Fruit fly (Drosophila melanogaster) whole organism, embryonic: ENCODE data around the gene CG8149.

ENCODE experiments used
- Antp ChIP-seq: fragments of 200-800 bp; sonication (Bioruptor generic); optimal IDR thresholded peaks from 3 replicates; lab custom pipeline; 2016; ENCODE audit warnings: missing biosample characterization, missing genetic modification characterization
- CG11456 ChIP-seq: fragments of 200-800 bp; sonication (Bioruptor generic); IDR thresholded peaks from 3 replicates; pipeline ENCODE4 v1.3.6; 2022; ENCODE audit warnings: missing biosample characterization, missing genetic modification characterization
- CG12071 ChIP-seq: fragments of 200-800 bp; sonication (Bioruptor generic); optimal IDR thresholded peaks from 3 replicates; lab custom pipeline; 2018; ENCODE audit warnings: missing biosample characterization, mild to moderate bottlenecking, missing genetic modification characterization
- CG12155 ChIP-seq: fragments of 200-800 bp; sonication (Bioruptor generic); optimal IDR thresholded peaks from 3 replicates; lab custom pipeline; 2016; ENCODE audit warnings: missing biosample characterization, missing genetic modification characterization
- CG12659 ChIP-seq: fragments of 200-800 bp; sonication (Bioruptor generic); optimal IDR thresholded peaks from 3 replicates; lab custom pipeline; 2017; ENCODE audit warnings: mild to moderate bottlenecking, missing biosample characterization, missing genetic modification reagents, missing genetic modification characterization
- CG14965 ChIP-seq: fragments of 200-800 bp; sonication (Bioruptor generic); optimal IDR thresholded peaks from 2 replicates; lab custom pipeline; 2016; ENCODE audit warnings: missing biosample characterization, missing genetic modification characterization, borderline replicate concordance
- CG1529 ChIP-seq: fragments of 200-800 bp; sonication (Bioruptor generic); optimal IDR thresholded peaks from 3 replicates; lab custom pipeline; 2018; ENCODE audit warnings: missing biosample characterization, missing genetic modification characterization
- CG17361 ChIP-seq: fragments of 200-800 bp; sonication (Bioruptor generic); IDR thresholded peaks from 3 replicates; pipeline ENCODE4 v1.3.6; 2022; ENCODE audit warnings: missing biosample characterization, missing genetic modification characterization
- CG18476 ChIP-seq: fragments of 200-800 bp; sonication (Bioruptor generic); optimal IDR thresholded peaks from 2 replicates; lab custom pipeline; 2016; ENCODE audit warnings: missing biosample characterization, mild to moderate bottlenecking, missing genetic modification characterization
- CG18599 ChIP-seq: fragments of 200-800 bp; sonication (Bioruptor generic); optimal IDR thresholded peaks from 3 replicates; lab custom pipeline; 2017; ENCODE audit warnings: missing biosample characterization, missing genetic modification characterization, mild to moderate bottlenecking, moderate library complexity, missing genetic modification reagents
- CG31441 ChIP-seq: fragments of 200-800 bp; sonication (Bioruptor generic); IDR thresholded peaks from 2 replicates; pipeline ENCODE4 v1.3.6; 2022; ENCODE audit warnings: missing biosample characterization, missing genetic modification characterization
- CG32532 ChIP-seq: fragments of 200-800 bp; sonication (Bioruptor generic); IDR thresholded peaks from 2 replicates; pipeline ENCODE4 v1.3.6; 2022; ENCODE audit warnings: missing biosample characterization, missing genetic modification characterization
- CG5953 ChIP-seq: fragments of 200-800 bp; sonication (Bioruptor generic); IDR thresholded peaks from 2 replicates; pipeline ENCODE4 v1.3.6; 2022; ENCODE audit warnings: missing biosample characterization, missing genetic modification characterization
- CG8281 ChIP-seq: fragments of 200-800 bp; sonication (Bioruptor generic); optimal IDR thresholded peaks from 2 replicates; lab custom pipeline; 2018; ENCODE audit warnings: missing biosample characterization, mild to moderate bottlenecking, missing genetic modification characterization, moderate library complexity
- CG9932 ChIP-seq: fragments of 200-800 bp; sonication (Bioruptor generic); IDR thresholded peaks from 2 replicates; pipeline ENCODE4 v1.3.6; 2022; ENCODE audit warnings: missing biosample characterization, missing genetic modification characterization
- CkIIα-i1 ChIP-seq: fragments of 200-800 bp; sonication (Bioruptor generic); IDR thresholded peaks from 2 replicates; pipeline ENCODE4 v1.3.6; 2022; ENCODE audit warnings: missing biosample characterization, missing genetic modification characterization
- Dad ChIP-seq: fragments of 200-800 bp; sonication (Bioruptor generic); optimal IDR thresholded peaks from 3 replicates; lab custom pipeline; 2016; ENCODE audit warnings: missing biosample characterization, missing genetic modification characterization
- E2f2 ChIP-seq: fragments of 200-800 bp; sonication (Bioruptor generic); IDR thresholded peaks from 2 replicates; pipeline ENCODE4 v1.3.6; 2022; ENCODE audit warnings: missing biosample characterization, missing genetic modification characterization
- HLH4C ChIP-seq: fragments of 200-800 bp; sonication (Bioruptor generic); IDR thresholded peaks from 3 replicates; pipeline ENCODE4 v1.3.6; 2022; ENCODE audit warnings: missing biosample characterization, missing genetic modification characterization; ENCODE audit not compliant: partially characterized antibody
- HLHmδ ChIP-seq: fragments of 200-800 bp; sonication (Bioruptor generic); optimal IDR thresholded peaks from 2 replicates; lab custom pipeline; 2018; ENCODE audit warnings: missing biosample characterization, mild to moderate bottlenecking, missing genetic modification characterization, moderate library complexity
- Hey ChIP-seq: fragments of 200-800 bp; sonication (Bioruptor generic); optimal IDR thresholded peaks from 3 replicates; lab custom pipeline; 2018; ENCODE audit warnings: missing biosample characterization, mild to moderate bottlenecking, missing genetic modification characterization
- Hmx ChIP-seq: fragments of 200-800 bp; sonication (Bioruptor generic); optimal IDR thresholded peaks from 2 replicates; lab custom pipeline; 2016; ENCODE audit warnings: missing biosample characterization, missing genetic modification characterization
- Lhr ChIP-seq: fragments of 200-800 bp; sonication (Bioruptor generic); optimal IDR thresholded peaks from 3 replicates; lab custom pipeline; 2017; ENCODE audit warnings: mild to moderate bottlenecking, missing biosample characterization, missing genetic modification reagents, missing genetic modification characterization
- MBD-R2 ChIP-seq: fragments of 200-800 bp; sonication (Bioruptor generic); IDR thresholded peaks from 2 replicates; pipeline ENCODE4 v1.3.6; 2022; ENCODE audit warnings: missing biosample characterization, missing genetic modification characterization
- Mad ChIP-seq: fragments of 200-800 bp; sonication (Bioruptor generic); optimal IDR thresholded peaks from 2 replicates; lab custom pipeline; 2016; ENCODE audit warnings: missing biosample characterization, missing genetic modification characterization
- NFAT ChIP-seq: fragments of 200-800 bp; sonication (Bioruptor generic); IDR thresholded peaks from 2 replicates; pipeline ENCODE4 v1.3.6; 2022; ENCODE audit warnings: missing biosample characterization, missing genetic modification characterization
- NfI ChIP-seq: fragments of 200-800 bp; sonication (Bioruptor generic); optimal IDR thresholded peaks from 3 replicates; lab custom pipeline; 2018; ENCODE audit warnings: missing biosample characterization, mild to moderate bottlenecking, missing genetic modification characterization, moderate library complexity
- ab ChIP-seq: fragments of 200-800 bp; sonication (Bioruptor generic); optimal IDR thresholded peaks from 2 replicates; lab custom pipeline; 2016; ENCODE audit warnings: missing biosample characterization, missing genetic modification characterization
- ap ChIP-seq: fragments of 200-800 bp; sonication (Bioruptor generic); IDR thresholded peaks from 2 replicates; pipeline ENCODE4 v1.3.6; 2022; ENCODE audit warnings: missing biosample characterization, missing genetic modification characterization
- ase ChIP-seq: fragments of 200-800 bp; sonication (Bioruptor generic); IDR thresholded peaks from 3 replicates; pipeline ENCODE4 v1.3.6; 2022; ENCODE audit warnings: missing biosample characterization, missing genetic modification characterization
- dmrt99B ChIP-seq: fragments of 200-800 bp; sonication (Bioruptor generic); optimal IDR thresholded peaks from 2 replicates; lab custom pipeline; 2018; ENCODE audit warnings: missing biosample characterization, mild to moderate bottlenecking, missing genetic modification characterization, moderate library complexity
- en ChIP-seq: fragments of 200-800 bp; sonication (Bioruptor generic); optimal IDR thresholded peaks from 2 replicates; lab custom pipeline; 2016; ENCODE audit warnings: missing biosample characterization, missing genetic modification characterization
- fd96Cb ChIP-seq: fragments of 200-800 bp; sonication (Bioruptor generic); optimal IDR thresholded peaks from 2 replicates; lab custom pipeline; 2018; ENCODE audit warnings: missing biosample characterization, mild to moderate bottlenecking, missing genetic modification characterization, moderate library complexity
- h ChIP-seq: fragments of >200 bp; optimal IDR thresholded peaks from 2 replicates; lab custom pipeline; 2017
- hbn ChIP-seq: fragments of 200-800 bp; sonication (Bioruptor generic); IDR thresholded peaks from 2 replicates; pipeline ENCODE4 v1.3.6; 2022; ENCODE audit warnings: missing biosample characterization, missing genetic modification characterization; ENCODE audit not compliant: partially characterized antibody
- her ChIP-seq: fragments of 200-800 bp; sonication (Bioruptor generic); optimal IDR thresholded peaks from 2 replicates; lab custom pipeline; 2016; ENCODE audit warnings: missing biosample characterization, missing genetic modification characterization
- hkb ChIP-seq, 2 experiments: fragments of 200-800 bp in 1 of 2; fragments of >200 bp in 1 of 2; sonication (Bioruptor generic) in 1 of 2; IDR thresholded peaks in 1 of 2; optimal IDR thresholded peaks in 1 of 2; 2 replicates each; pipeline versions ENCODE4 v1.3.6 to Lab custom; 2017 to 2022; ENCODE audit warnings: missing biosample characterization in 1 of 2, missing genetic modification characterization in 1 of 2
- jumu ChIP-seq: fragments of 200-800 bp; sonication (Bioruptor generic); optimal IDR thresholded peaks from 3 replicates; lab custom pipeline; 2016; ENCODE audit warnings: missing biosample characterization, missing genetic modification characterization
- luna ChIP-seq: fragments of 200-800 bp; sonication (Bioruptor generic); optimal IDR thresholded peaks from 2 replicates; lab custom pipeline; 2016; ENCODE audit warnings: missing biosample characterization, missing genetic modification characterization
- nerfin-2 ChIP-seq: fragments of 200-800 bp; sonication (Bioruptor generic); IDR thresholded peaks from 2 replicates; pipeline ENCODE4 v1.3.6; 2022; ENCODE audit warnings: missing biosample characterization, missing genetic modification characterization; ENCODE audit not compliant: partially characterized antibody
- odd ChIP-seq: fragments of 200-800 bp; sonication (Bioruptor generic); optimal IDR thresholded peaks from 2 replicates; lab custom pipeline; 2017; ENCODE audit warnings: missing biosample characterization, mild to moderate bottlenecking, missing genetic modification characterization
- org-1 ChIP-seq: fragments of 200-800 bp; sonication (Bioruptor generic); optimal IDR thresholded peaks from 2 replicates; lab custom pipeline; 2017; ENCODE audit warnings: missing biosample characterization, missing genetic modification characterization
- p53 ChIP-seq: fragments of 200-800 bp; sonication (Bioruptor generic); optimal IDR thresholded peaks from 2 replicates; lab custom pipeline; 2016; ENCODE audit warnings: missing biosample characterization, missing genetic modification characterization
- sima ChIP-seq: fragments of 200-800 bp; sonication (Bioruptor generic); optimal IDR thresholded peaks from 2 replicates; lab custom pipeline; 2016; ENCODE audit warnings: missing biosample characterization, missing genetic modification characterization
- tx ChIP-seq: fragments of 200-800 bp; sonication (Bioruptor generic); optimal IDR thresholded peaks from 2 replicates; lab custom pipeline; 2016; ENCODE audit warnings: missing biosample characterization, missing genetic modification characterization
- unc-4 ChIP-seq: fragments of 200-800 bp; sonication (Bioruptor generic); IDR thresholded peaks from 2 replicates; pipeline ENCODE4 v1.3.6; 2022; ENCODE audit warnings: missing biosample characterization, missing genetic modification characterization; ENCODE audit not compliant: partially characterized antibody
- wdn ChIP-seq: fragments of 200-800 bp; sonication (Bioruptor generic); IDR thresholded peaks from 2 replicates; pipeline ENCODE4 v1.3.6; 2022; ENCODE audit warnings: missing biosample characterization, missing genetic modification characterization
- wek ChIP-seq: fragments of 200-800 bp; sonication (Bioruptor generic); optimal IDR thresholded peaks from 3 replicates; lab custom pipeline; 2018; ENCODE audit warnings: missing biosample characterization, mild to moderate bottlenecking, missing genetic modification characterization, moderate library complexity

The CG8149 gene

dm6 chr3R:9533181-9534124, 29.0 kb downstream of the CG8149 start (continued):
- TF ChIP-seq jumu (peak; percentile 94), ab (peak; percentile 14), CG17361 (GFP tag; lab: Robert Waterston, UW) (peak; percentile 99), hbn (GFP tag; lab: Robert Waterston, UW) (no peak), MBD-R2 (peak; percentile 73), fd96Cb (peak; percentile 94), wdn (peak; percentile 84), Lhr (GFP tag; lab: Kevin White, UChicago) (peak; percentile 81), Antp (GFP tag; lab: Kevin White, UChicago) (peak; percentile 87), CG12071 (peak; percentile 92), CG12155 (GFP tag; lab: Kevin White, UChicago) (peak; percentile 93), tx (GFP tag; lab: Kevin White, UChicago) (peak; percentile 93), org-1 (GFP tag; lab: Kevin White, UChicago) (peak; percentile 99), CG18476 (GFP tag; lab: Kevin White, UChicago) (peak; percentile 96), p53 (GFP tag; lab: Kevin White, UChicago) (peak; percentile 72), CG14965 (GFP tag; lab: Kevin White, UChicago) (no peak), CG11456 (peak; percentile 86), HLH4C (GFP tag; lab: Robert Waterston, UW) (no peak), CG32532 (GFP tag; lab: Robert Waterston, UW) (peak; percentile 92), Dad (GFP tag; lab: Kevin White, UChicago) (peak; percentile 92), CG18599 (GFP tag; lab: Kevin White, UChicago) (peak; percentile 97), nerfin-2 (0 out of 2 replicates have a peak, but pooled peaks have one; percentile 34), sima (GFP tag; lab: Kevin White, UChicago) (peak; percentile 78), wek (GFP tag; lab: Kevin White, UChicago) (peak; percentile 62), CG5953 (GFP tag; lab: Robert Waterston, UW) (peak; percentile 40; the same call in 1 of the 2 replicates), her (peak; percentile 81), h (lab: Kevin White, UChicago) (no peak), unc-4 (GFP tag; lab: Robert Waterston, UW) (0 out of 2 replicates have a peak, but pooled peaks have one; percentile 25), dmrt99B (tag; lab: Kevin White, UChicago) (peak; percentile 98), E2f2 (GFP tag; lab: Robert Waterston, UW) (peak; percentile 73), luna (GFP tag; lab: Kevin White, UChicago) (peak; percentile 44), ap (peak; percentile 63), hkb (optimal IDR thresholded peaks at IDR 0.05; lab: Kevin White, UChicago) (no peak), hkb (GFP tag; IDR thresholded peaks at IDR 0.05; lab: Robert Waterston, UW) (peak; percentile 89), NFAT (GFP tag; lab: Robert Waterston, UW) (peak; percentile 56), HLHmδ (GFP tag; lab: Kevin White, UChicago) (peak; percentile 39), CG12659 (GFP tag; lab: Kevin White, UChicago) (peak; percentile 99), Hmx (GFP tag; lab: Kevin White, UChicago) (peak; percentile 91), ase (GFP tag; lab: Robert Waterston, UW) (peak; percentile 79; the same call in 2 of the 3 replicates), odd (GFP tag; lab: Kevin White, UChicago) (peak; percentile 98), Hey (tag; lab: Kevin White, UChicago) (peak; percentile 65), CG8281 (tag; lab: Kevin White, UChicago) (peak; percentile 83), NfI (GFP tag; lab: Kevin White, UChicago) (peak; percentile 95), CG31441 (peak; percentile 96), Mad (GFP tag; lab: Kevin White, UChicago) (peak; percentile 92), CG1529 (peak; percentile 96), CkIIα-i1 (GFP tag; lab: Robert Waterston, UW) (0 out of 2 replicates have a peak, but pooled peaks have one; percentile 30), en (GFP tag; lab: Kevin White, UChicago) (peak; percentile 91), CG9932 (GFP tag; lab: Robert Waterston, UW) (peak; percentile 89)
